Worm (Caenorhabditis elegans): ENCODE data around the gene nspc-14.

DNA sequence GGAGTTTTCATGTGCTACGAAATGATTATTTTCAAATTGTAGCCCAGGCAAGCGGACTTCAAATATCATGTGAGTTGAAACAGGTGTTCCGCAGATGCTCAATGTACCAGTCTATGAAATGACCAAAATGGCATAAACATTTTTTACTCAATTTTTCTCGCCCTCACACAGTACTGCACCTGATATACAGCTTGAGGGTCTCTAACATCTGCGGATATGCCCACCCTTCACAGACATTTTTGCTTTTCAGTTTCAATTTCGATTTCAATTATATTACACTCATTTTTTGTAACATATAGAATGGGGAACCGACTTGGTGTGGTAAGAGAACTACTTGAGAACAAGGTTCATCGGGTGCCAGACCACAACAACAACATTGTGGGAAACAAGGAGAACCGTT lies 12.1 kb downstream of the nspc-14 start, which contains the start of gene F42F12.11:
- no peak for TF ChIP-seq C06A6.2 (GFP tag; conservative IDR thresholded peaks at IDR 0.05)
- TF ChIP-seq die-1 (tag; optimal IDR thresholded peaks at IDR 0.05): no peak
- no peak for TF ChIP-seq ets-4 (GFP tag; optimal IDR thresholded peaks at IDR 0.05)
- TF ChIP-seq pha-4 (tag; optimal IDR thresholded peaks at IDR 0.05): no peak
- TF ChIP-seq Y95B8A.8 (GFP tag; IDR thresholded peaks at IDR 0.05): no peak
